Worm (Caenorhabditis elegans): Measurements from ENCODE around the gene gcy-3.
A peak's percentile ranks its signal among the peaks of the same experiment; 100 is the strongest.

The gcy-3 gene

DNA sequence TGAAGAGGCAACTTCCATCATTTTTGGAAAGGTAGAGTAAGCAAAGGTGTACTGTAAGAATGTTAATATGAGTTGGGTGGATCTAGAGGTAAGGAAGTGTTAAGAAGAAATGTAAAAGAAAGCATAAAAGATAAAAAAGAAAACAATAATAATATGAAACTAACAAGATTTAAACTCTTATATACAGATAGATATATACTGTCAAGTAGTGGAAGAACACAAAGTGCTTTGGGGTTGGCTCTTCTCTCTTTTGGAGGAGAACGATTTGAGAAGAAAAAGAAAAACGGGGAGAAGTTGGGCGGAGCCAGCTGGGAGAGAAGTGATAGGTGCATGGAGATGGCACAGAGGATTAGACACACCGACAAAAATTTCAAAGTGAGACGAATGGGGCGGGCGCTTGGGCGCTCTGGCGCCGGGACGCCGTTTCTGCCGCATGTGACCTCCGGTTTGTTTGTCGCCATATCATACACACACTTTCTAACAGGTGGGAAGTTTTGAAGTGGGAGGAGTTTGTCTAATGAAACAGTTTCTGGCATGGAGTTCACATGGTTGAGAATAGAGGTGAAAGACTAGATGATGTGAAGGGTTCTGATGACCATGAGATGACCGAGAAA lies 19.6 kb downstream of the gcy-3 start, which contains the start of gene T19H5.4 (continued):
- no peak for TF ChIP-seq daf-12 (tag; optimal IDR thresholded peaks at IDR 0.05)
- peak in 1 of 3 experiments; percentile 39 for TF ChIP-seq elt-3 (tag; optimal IDR thresholded peaks at IDR 0.05)
- TF ChIP-seq lin-15B (tag; optimal IDR thresholded peaks at IDR 0.05) = no peak
- TF ChIP-seq unc-62 (GFP tag; optimal IDR thresholded peaks at IDR 0.05) = no peak
- no peak for TF ChIP-seq zag-1 (tag; optimal IDR thresholded peaks at IDR 0.05)
- TF ChIP-seq mdl-1 (tag; optimal IDR thresholded peaks at IDR 0.05) = no peak
- no peak for TF ChIP-seq nhr-67 (tag; optimal IDR thresholded peaks at IDR 0.05)
- no peak for TF ChIP-seq ceh-9 (tag; optimal IDR thresholded peaks at IDR 0.05)

DNA sequence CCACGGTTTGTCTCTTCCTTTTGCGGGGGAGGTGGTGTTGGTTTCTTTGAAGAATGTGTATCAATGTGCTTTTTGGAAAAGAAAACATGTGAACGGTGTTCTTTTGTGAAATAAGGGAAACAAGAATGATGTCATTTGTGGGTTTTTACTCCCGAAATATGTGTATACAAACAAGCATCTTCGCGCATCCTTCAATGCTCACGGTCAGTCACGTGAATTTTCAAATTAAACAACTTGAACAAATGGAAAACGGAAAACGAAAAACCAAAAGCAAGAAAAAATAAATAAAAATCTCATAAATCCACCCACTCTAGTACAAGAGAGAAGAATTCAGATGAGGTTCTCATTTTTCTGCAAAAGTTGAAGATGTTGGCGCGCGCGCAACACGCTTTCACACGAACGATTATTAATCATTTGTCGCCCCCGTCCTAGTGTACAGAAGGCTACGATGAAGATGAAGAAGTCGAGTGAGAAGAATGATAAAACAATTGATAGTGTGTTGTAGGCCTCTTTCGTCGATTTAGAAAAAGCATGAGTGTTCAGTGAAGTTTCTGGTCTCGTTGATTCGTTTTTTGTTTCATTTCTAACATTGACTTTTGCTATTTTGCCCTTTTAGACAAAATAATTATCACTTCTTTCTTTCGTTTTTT lies 21.9 kb downstream of the gcy-3 start:
- no peak for TF ChIP-seq ZK546.5 (tag; optimal IDR thresholded peaks at IDR 0.05)
- peak; percentile 91 for TF ChIP-seq pha-4 (tag; optimal IDR thresholded peaks at IDR 0.05)

DNA sequence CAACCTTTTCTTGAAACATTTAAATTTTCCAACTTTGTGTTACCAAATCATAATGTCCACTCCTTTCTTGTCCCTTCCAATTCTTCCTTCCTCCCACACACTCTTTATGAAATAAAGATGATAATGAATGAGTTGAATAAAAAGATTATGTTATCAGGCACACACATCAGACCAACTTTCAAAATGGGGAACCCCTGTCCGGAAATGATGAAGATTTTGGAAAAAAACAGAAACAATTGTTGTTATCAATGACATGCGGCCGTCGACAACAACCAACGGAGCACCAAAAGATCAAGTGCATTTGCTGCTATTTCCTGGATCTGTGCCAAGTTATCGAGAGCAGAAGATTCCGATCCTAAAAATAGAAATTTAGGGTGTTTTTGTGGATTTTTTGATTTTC lies 23.7 kb downstream of the gcy-3 start:
- TF ChIP-seq tbx-2 (tag; optimal IDR thresholded peaks at IDR 0.05) (no peak), pqm-1 (tag; optimal IDR thresholded peaks at IDR 0.05) (peak; percentile 71), snpc-4 (tag; optimal IDR thresholded peaks at IDR 0.05) (no peak), lin-39 (tag; optimal IDR thresholded peaks at IDR 0.05) (no peak), pha-4 (tag; optimal IDR thresholded peaks at IDR 0.05) (no peak), unc-39 (tag; optimal IDR thresholded peaks at IDR 0.05) (no peak), nhr-28 (tag; optimal IDR thresholded peaks at IDR 0.05) (no peak), mml-1 (tag; optimal IDR thresholded peaks at IDR 0.05) (no peak), nhr-237 (tag; optimal IDR thresholded peaks at IDR 0.05) (no peak), fkh-10 (GFP tag; optimal IDR thresholded peaks at IDR 0.05) (no peak), elt-1 (tag; optimal IDR thresholded peaks at IDR 0.05) (no peak), ceh-28 (tag; optimal IDR thresholded peaks at IDR 0.05) (no peak), fkh-2 (tag; optimal IDR thresholded peaks at IDR 0.05) (no peak), aly-2 (tag; optimal IDR thresholded peaks at IDR 0.05) (no peak), jun-1 (tag; optimal IDR thresholded peaks at IDR 0.05) (peak; percentile 22), nhr-12 (tag; optimal IDR thresholded peaks at IDR 0.05) (no peak), ceh-9 (tag; optimal IDR thresholded peaks at IDR 0.05) (no peak), fos-1 (tag; optimal IDR thresholded peaks at IDR 0.05) (no peak), elt-2 (tag; optimal IDR thresholded peaks at IDR 0.05) (peak; percentile 72), nhr-76 (tag; optimal IDR thresholded peaks at IDR 0.05) (no peak), lsy-12 (tag; optimal IDR thresholded peaks at IDR 0.05) (no peak), mdl-1 (tag; optimal IDR thresholded peaks at IDR 0.05) (no peak), lin-15B (tag; optimal IDR thresholded peaks at IDR 0.05) (no peak)

DNA sequence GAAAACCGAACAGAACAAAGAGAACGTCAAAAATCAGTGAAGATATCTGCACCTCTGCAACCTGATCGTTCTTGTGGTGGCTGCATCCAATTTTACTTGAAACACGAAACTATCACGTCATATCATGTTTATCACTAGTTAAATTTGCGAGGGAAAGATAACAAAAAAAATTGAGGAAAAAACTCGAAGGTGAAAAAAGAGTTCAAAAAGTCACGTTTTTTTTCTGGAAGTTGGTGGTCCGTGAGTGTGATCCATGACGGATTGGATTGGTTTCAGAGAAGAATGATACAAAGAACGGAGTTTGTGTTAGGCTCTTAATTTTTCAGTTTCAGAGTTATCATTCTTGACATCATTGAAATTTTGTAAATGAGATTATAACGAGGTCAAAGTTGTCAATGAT lies 24.6 kb downstream of the gcy-3 start:
- TF ChIP-seq elt-2 (tag; optimal IDR thresholded peaks at IDR 0.05) = peak; percentile 71
- TF ChIP-seq pqm-1 (tag; optimal IDR thresholded peaks at IDR 0.05) = peak; percentile 33
- TF ChIP-seq jun-1 (tag; optimal IDR thresholded peaks at IDR 0.05) = no peak

DNA sequence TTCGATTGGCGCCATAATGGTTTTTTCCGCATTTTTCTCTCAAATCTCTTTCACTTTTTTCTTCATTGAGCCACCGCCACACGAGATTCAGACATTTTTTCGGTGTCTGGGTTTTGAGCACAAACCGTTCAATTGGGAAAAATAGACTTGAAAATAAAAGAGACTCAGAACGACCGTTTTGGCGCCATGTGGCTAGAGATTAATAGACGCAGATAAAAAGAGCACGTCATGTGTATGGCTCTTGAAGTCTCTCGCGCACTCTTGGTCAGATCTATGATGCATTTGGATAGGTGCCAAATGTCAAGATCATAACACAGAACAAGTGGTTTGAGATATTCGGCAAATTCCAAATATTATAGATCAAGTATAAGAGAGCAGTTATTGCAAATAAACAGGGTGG lies 25.7 kb downstream of the gcy-3 start:
- peak; percentile 73 for TF ChIP-seq pha-4 (tag; optimal IDR thresholded peaks at IDR 0.05)
- no peak for TF ChIP-seq nfya-1 (tag; optimal IDR thresholded peaks at IDR 0.05; ENCODE audit: insufficient read depth)
- no peak for TF ChIP-seq nhr-28 (tag; optimal IDR thresholded peaks at IDR 0.05)
- TF ChIP-seq nhr-43 (tag; optimal IDR thresholded peaks at IDR 0.05; ENCODE audit: poor library complexity, severe bottlenecking) = no peak
- TF ChIP-seq aly-2 (tag; optimal IDR thresholded peaks at IDR 0.05) = no peak

DNA sequence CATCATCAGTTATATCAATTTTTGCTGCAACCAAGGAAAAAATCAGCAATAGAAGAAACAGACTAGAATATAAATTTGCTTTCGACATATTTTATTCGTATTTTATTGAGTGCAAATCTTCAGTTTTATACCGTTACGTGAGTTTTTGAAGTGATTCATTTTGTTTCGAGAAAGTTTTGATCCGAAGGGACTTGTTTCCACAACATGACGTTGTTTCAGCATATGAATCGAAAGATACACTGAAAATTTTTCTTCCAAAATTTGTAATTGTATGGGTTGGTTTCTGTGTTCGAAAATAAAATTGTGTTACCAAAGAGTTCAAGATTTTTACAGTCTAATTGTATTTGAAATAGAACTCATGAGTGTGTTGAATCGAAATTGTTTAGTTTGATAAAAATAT lies 27.1 kb downstream of the gcy-3 start, which contains the start of gene T19H5.7:
Gene T19H5.7, minus strand, starts transcription at position 101 of the 400 bp plus-strand sequence.
- TF ChIP-seq nhr-23 (tag; optimal IDR thresholded peaks at IDR 0.05) = no peak
- no peak for TF ChIP-seq aly-2 (tag; optimal IDR thresholded peaks at IDR 0.05)
- no peak for TF ChIP-seq ama-1 (optimal IDR thresholded peaks at IDR 0.05)
- no peak for TF ChIP-seq elt-3 (tag; optimal IDR thresholded peaks at IDR 0.05)
- TF ChIP-seq sea-2 (GFP tag; optimal IDR thresholded peaks at IDR 0.05) = no peak
- TF ChIP-seq nhr-237 (tag; optimal IDR thresholded peaks at IDR 0.05) = no peak
- no peak for TF ChIP-seq ceh-82 (tag; optimal IDR thresholded peaks at IDR 0.05)
- TF ChIP-seq nhr-11 (tag; optimal IDR thresholded peaks at IDR 0.05) = no peak
- no peak for TF ChIP-seq ceh-16 (tag; optimal IDR thresholded peaks at IDR 0.05)
- no peak for TF ChIP-seq ZK546.5 (tag; optimal IDR thresholded peaks at IDR 0.05)
- no peak for TF ChIP-seq nhr-25 (tag; optimal IDR thresholded peaks at IDR 0.05)
- no peak for TF ChIP-seq unc-39 (tag; optimal IDR thresholded peaks at IDR 0.05)
- TF ChIP-seq nfya-1 (tag; optimal IDR thresholded peaks at IDR 0.05; ENCODE audit: insufficient read depth) = no peak
- TF ChIP-seq lin-39 (tag; optimal IDR thresholded peaks at IDR 0.05) = no peak
- TF ChIP-seq lin-15B (tag; optimal IDR thresholded peaks at IDR 0.05) = no peak
- no peak for TF ChIP-seq elt-1 (tag; optimal IDR thresholded peaks at IDR 0.05)
- TF ChIP-seq mml-1 (tag; optimal IDR thresholded peaks at IDR 0.05) = no peak
